Worm (Caenorhabditis elegans): ENCODE measurements around the gene plc-1.

plc-1 gene

ce11 chrX:10844602-10845354, 6.3 kb upstream of the plc-1 start, which contains the start of gene C05A9.2:
Gene C05A9.2, minus strand, starts transcription at chrX:10844674.
- no peak for TF ChIP-seq nhr-77 (tag; optimal IDR thresholded peaks at IDR 0.05)
- TF ChIP-seq egl-27 (tag; optimal IDR thresholded peaks at IDR 0.05) = no peak
- TF ChIP-seq unc-55 (GFP tag; optimal IDR thresholded peaks at IDR 0.05) = no peak
- no peak for TF ChIP-seq unc-39 (tag; optimal IDR thresholded peaks at IDR 0.05)
- no peak for TF ChIP-seq nhr-12 (tag; optimal IDR thresholded peaks at IDR 0.05)

ce11 chrX:10844137-10844536, 5.7 kb upstream of the plc-1 start:
- peak; percentile 30 for TF ChIP-seq fos-1 (tag; optimal IDR thresholded peaks at IDR 0.05)
- no peak for TF ChIP-seq blmp-1 (tag; optimal IDR thresholded peaks at IDR 0.05; ENCODE audit: insufficient read depth)

- no peak for TF ChIP-seq nhr-10 (tag; optimal IDR thresholded peaks at IDR 0.05)
- TF ChIP-seq crh-2 (tag; optimal IDR thresholded peaks at IDR 0.05) = no peak
- TF ChIP-seq ztf-1 (GFP tag; conservative IDR thresholded peaks at IDR 0.05) = no peak
- TF ChIP-seq nhr-21 (tag; optimal IDR thresholded peaks at IDR 0.05) = no peak
- no peak for TF ChIP-seq lin-11 (tag; optimal IDR thresholded peaks at IDR 0.05)
- TF ChIP-seq unc-62 (GFP tag; optimal IDR thresholded peaks at IDR 0.05) = no peak
- no peak for TF ChIP-seq sma-3 (GFP tag; optimal IDR thresholded peaks at IDR 0.05)
- no peak for TF ChIP-seq lin-39 (tag; optimal IDR thresholded peaks at IDR 0.05)
- no peak for TF ChIP-seq ceh-82 (tag; optimal IDR thresholded peaks at IDR 0.05)
- TF ChIP-seq nhr-12 (tag; optimal IDR thresholded peaks at IDR 0.05) = no peak
- no peak for TF ChIP-seq ceh-16 (tag; optimal IDR thresholded peaks at IDR 0.05)
- no peak for TF ChIP-seq zag-1 (tag; optimal IDR thresholded peaks at IDR 0.05)
These were observed 841 bp downstream of the plc-1 start for ce11 chrX:10837609-10838008.

ce11 chrX:10834568-10834967, 3.9 kb downstream of the plc-1 start:
- no peak for TF ChIP-seq egl-27 (tag; optimal IDR thresholded peaks at IDR 0.05)
- no peak for TF ChIP-seq ama-1 (optimal IDR thresholded peaks at IDR 0.05)
- no peak for TF ChIP-seq sma-9 (GFP tag; optimal IDR thresholded peaks at IDR 0.05)
- TF ChIP-seq sma-9 (tag; optimal IDR thresholded peaks at IDR 0.05) = no peak
- no peak for TF ChIP-seq lin-11 (tag; optimal IDR thresholded peaks at IDR 0.05)

ce11 chrX:10821160-10821559, 17.3 kb downstream of the plc-1 start:
- TF ChIP-seq F13H6.1 (tag; optimal IDR thresholded peaks at IDR 0.05) = no peak
- peak; percentile 15 for TF ChIP-seq C34F6.9 (tag; optimal IDR thresholded peaks at IDR 0.05)
- TF ChIP-seq sma-3 (GFP tag; optimal IDR thresholded peaks at IDR 0.05) = peak; percentile 2
- TF ChIP-seq nhr-129 (tag; optimal IDR thresholded peaks at IDR 0.05) = peak; percentile 80
- peak in 1 of 2 experiments; percentile 30 for TF ChIP-seq mdl-1 (tag; optimal IDR thresholded peaks at IDR 0.05)
- no peak for TF ChIP-seq nhr-25 (tag; optimal IDR thresholded peaks at IDR 0.05)
- TF ChIP-seq lin-11 (tag; optimal IDR thresholded peaks at IDR 0.05) = peak; percentile 43
- TF ChIP-seq lin-13 (GFP tag; optimal IDR thresholded peaks at IDR 0.05) = no peak
- TF ChIP-seq nhr-21 (tag; optimal IDR thresholded peaks at IDR 0.05) = peak; percentile 5
- peak; percentile 66 for TF ChIP-seq unc-55 (GFP tag; optimal IDR thresholded peaks at IDR 0.05)
- peak; percentile 59 for TF ChIP-seq sma-9 (GFP tag; optimal IDR thresholded peaks at IDR 0.05)
- no peak for TF ChIP-seq sma-9 (tag; optimal IDR thresholded peaks at IDR 0.05)

ce11 chrX:10820511-10820910, 17.9 kb downstream of the plc-1 start, which contains the start of gene F31B12.3:
Gene F31B12.3, minus strand, starts transcription at chrX:10820611.
- TF ChIP-seq nhr-129 (tag; optimal IDR thresholded peaks at IDR 0.05) (no peak), nhr-6 (tag; optimal IDR thresholded peaks at IDR 0.05) (no peak), fos-1 (tag; optimal IDR thresholded peaks at IDR 0.05) (no peak), elt-1 (tag; optimal IDR thresholded peaks at IDR 0.05) (no peak), ztf-4 (tag; optimal IDR thresholded peaks at IDR 0.05) (no peak), ama-1 (optimal IDR thresholded peaks at IDR 0.05) (no peak), ztf-11 (tag; optimal IDR thresholded peaks at IDR 0.05) (no peak), unc-62 (GFP tag; optimal IDR thresholded peaks at IDR 0.05) (no peak), C34F6.9 (tag; optimal IDR thresholded peaks at IDR 0.05) (no peak), egl-27 (tag; optimal IDR thresholded peaks at IDR 0.05) (no peak)
